Fruit fly (Drosophila melanogaster) whole organism, wandering third instar larva: ENCODE data around the gene Tgs1.

ENCODE experiments used
- CG9705 ChIP-seq: fragments of 200-800 bp; sonication (Bioruptor generic); optimal IDR thresholded peaks from 2 replicates; lab custom pipeline; 2018; ENCODE audit warnings: missing biosample characterization, mild to moderate bottlenecking, missing genetic modification characterization
- Rel ChIP-seq, 2 experiments: fragments of 200-800 bp; sonication (Bioruptor generic) in 1 of 2; optimal IDR thresholded peaks; 2 replicates in 1 of 2; 3 replicates in 1 of 2; lab custom pipeline; 2016 to 2019; ENCODE audit warnings: mild to moderate bottlenecking in 2 of 2, missing biosample characterization in 2 of 2, missing genetic modification characterization in 2 of 2, moderate library complexity in 1 of 2
- br ChIP-seq: fragments of 200-800 bp; sonication (Bioruptor generic); optimal IDR thresholded peaks from 2 replicates; lab custom pipeline; 2016; ENCODE audit warnings: missing biosample characterization, missing genetic modification characterization

DNA sequence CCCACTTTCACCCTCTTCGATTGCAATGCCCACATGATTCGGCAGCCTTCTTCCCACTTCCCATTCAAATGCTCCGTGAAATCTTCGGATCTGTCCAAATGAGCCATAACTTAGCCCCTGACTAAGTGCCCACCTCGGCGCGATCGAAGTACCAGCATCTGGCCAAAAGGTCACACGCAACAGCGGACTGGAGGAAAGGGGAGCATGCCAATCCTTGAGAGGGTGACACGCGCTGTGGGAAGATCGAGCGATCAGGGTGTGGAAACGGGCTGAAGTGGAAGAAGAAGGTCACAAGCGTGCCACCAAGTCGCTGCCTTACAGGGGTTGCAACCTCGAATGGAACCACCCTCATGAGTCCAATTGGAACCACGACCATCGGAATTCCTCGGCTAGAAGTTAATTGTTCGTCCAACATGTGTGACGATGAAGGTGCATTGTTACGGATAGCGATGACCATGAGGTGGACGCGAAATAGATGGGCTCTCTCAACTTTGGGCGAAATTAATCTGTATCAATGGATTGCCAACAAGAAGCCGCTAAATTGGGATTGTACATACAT, 20.6 kb upstream of the Tgs1 start:
- TF ChIP-seq br: no peak
- no peak for TF ChIP-seq CG9705 (GFP tag; lab: Kevin White, UChicago)
- no peak for TF ChIP-seq Rel (GFP tag; optimal IDR thresholded peaks at IDR 0.05; lab: Kevin White, UChicago)
- no peak for TF ChIP-seq Rel (tag; optimal IDR thresholded peaks at IDR 0.05; lab: Kevin White, UChicago)
